Worm (Caenorhabditis elegans) whole organism, L1 larva: ENCODE results near the gene srg-2.

Source experiments
- ceh-82 ChIP-seq, 3 experiments: fragments of 150-350 bp in 1 of 3; sonication (generic microtip) in 2 of 3; optimal IDR thresholded peaks; 2 replicates each; lab custom pipeline; 2014 to 2017; ENCODE audit warnings: missing biosample characterization in 3 of 3, missing genetic modification characterization in 3 of 3
- dpl-1 ChIP-seq, 3 experiments: fragments of 150-350 bp in 2 of 3; sonication (generic microtip) in 1 of 3; optimal IDR thresholded peaks; 2 replicates each; lab custom pipeline; 2014 to 2017; ENCODE audit warnings: missing biosample characterization in 3 of 3, missing genetic modification characterization in 3 of 3, missing genetic modification reagents in 3 of 3
- egl-27 ChIP-seq, 2 experiments: fragments of 150-350 bp in 1 of 2; sonication (generic microtip); optimal IDR thresholded peaks; 3 replicates each; lab custom pipeline; 2017 to 2018; ENCODE audit warnings: missing biosample characterization in 2 of 2, missing genetic modification characterization in 2 of 2, missing genetic modification reagents in 2 of 2
- lin-39 ChIP-seq: fragments of 150-350 bp; optimal IDR thresholded peaks from 2 replicates; lab custom pipeline; 2014; ENCODE audit warnings: missing biosample characterization, missing genetic modification reagents, missing genetic modification characterization
- nhr-11 ChIP-seq: fragments of 150-350 bp; optimal IDR thresholded peaks from 2 replicates; lab custom pipeline; 2014; ENCODE audit warnings: missing biosample characterization, missing genetic modification characterization
- nhr-19 ChIP-seq: fragments of 200-800 bp; sonication (Bioruptor generic); conservative IDR thresholded peaks from 2 replicates; pipeline ENCODE4 v1.3.6; 2022; ENCODE audit warnings: missing genetic modification characterization, missing compliant biosample characterization
- snpc-4 ChIP-seq: fragments of 150-350 bp; optimal IDR thresholded peaks from 2 replicates; lab custom pipeline; 2014; ENCODE audit warnings: missing biosample characterization, missing genetic modification characterization
- unc-62 ChIP-seq: fragments of 150-350 bp; optimal IDR thresholded peaks from 2 replicates; lab custom pipeline; 2014; ENCODE audit warnings: missing biosample characterization, missing genetic modification reagents, missing genetic modification characterization

ce11 chrIII:6285890-6286289 is 25.9 kb upstream of the srg-2 start, which contains the start of gene gadr-3:
- TF ChIP-seq snpc-4 = no peak
- no peak for TF ChIP-seq egl-27 (tag; optimal IDR thresholded peaks at IDR 0.05; lab: Kevin White, UChicago)
- no peak for TF ChIP-seq nhr-11 (tag; lab: Kevin White, UChicago)
- TF ChIP-seq unc-62 (GFP tag; lab: Kevin White, UChicago) = no peak
- no peak for TF ChIP-seq lin-39
- TF ChIP-seq ceh-82 (tag; optimal IDR thresholded peaks at IDR 0.05; lab: Kevin White, UChicago) = no peak
- no peak for TF ChIP-seq dpl-1 (GFP tag; optimal IDR thresholded peaks at IDR 0.05; lab: Kevin White, UChicago)
- no peak for TF ChIP-seq nhr-19
